Fruit fly (Drosophila melanogaster) Kc167 (cell line): ENCODE data around the gene hkb.

ENCODE experiments used
- Sin3A ChIP-seq: fragments of >200 bp; optimal IDR thresholded peaks from 2 replicates; lab custom pipeline; 2018; ENCODE audit warnings: missing external identifiers
- h ChIP-seq: fragments of >200 bp; optimal IDR thresholded peaks from 3 replicates; lab custom pipeline; 2018; ENCODE audit warnings: missing external identifiers
- insv ChIP-seq: fragments of >200 bp; optimal IDR thresholded peaks from 3 replicates; lab custom pipeline; 2018; ENCODE audit warnings: missing external identifiers
- psq ChIP-seq: fragments of >200 bp; optimal IDR thresholded peaks from 2 replicates; lab custom pipeline; 2017; ENCODE audit warnings: missing external identifiers
- ttk ChIP-seq: sonication (Bioruptor generic); optimal IDR thresholded peaks from 2 replicates; lab custom pipeline; 2017; ENCODE audit warnings: missing external identifiers

DNA sequence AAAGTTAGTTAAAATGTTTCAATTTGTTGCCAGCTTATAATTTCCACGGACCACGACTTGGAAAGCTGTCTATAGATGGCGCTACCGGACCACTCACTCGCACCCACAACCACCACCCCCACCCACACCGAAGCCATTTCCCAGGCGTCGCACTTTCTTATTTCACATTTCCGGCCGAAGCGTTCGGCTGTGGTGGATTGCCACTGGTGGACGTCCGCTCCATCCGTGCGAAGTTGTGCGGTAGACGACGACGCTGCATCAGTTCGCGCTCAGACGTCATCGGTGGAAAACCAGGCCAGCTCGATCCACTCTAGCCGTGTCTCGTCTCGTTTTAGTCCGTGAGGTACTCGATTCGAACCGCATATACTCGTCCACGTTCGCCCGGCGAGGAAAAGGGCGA lies 13.2 kb upstream of the hkb start, which contains the start of gene CG1090:
- TF ChIP-seq insv (lab: Kevin White, UChicago): no peak
- no peak for TF ChIP-seq h (lab: Kevin White, UChicago)
- TF ChIP-seq psq (lab: Kevin White, UChicago): no peak
- TF ChIP-seq ttk: no peak
- no peak for TF ChIP-seq Sin3A (lab: Kevin White, UChicago)
